Fruit fly (Drosophila melanogaster) whole organism, embryonic: Measurements from ENCODE around the gene Elba2.

Experiments
- CG10267 ChIP-seq: fragments of 200-800 bp; sonication (Bioruptor generic); optimal IDR thresholded peaks from 2 replicates; lab custom pipeline; 2018; ENCODE audit warnings: missing biosample characterization, mild to moderate bottlenecking, missing genetic modification characterization, moderate library complexity
- CG11456 ChIP-seq: fragments of 200-800 bp; sonication (Bioruptor generic); IDR thresholded peaks from 3 replicates; pipeline ENCODE4 v1.3.6; 2022; ENCODE audit warnings: missing biosample characterization, missing genetic modification characterization
- CG12299 ChIP-seq: fragments of 200-800 bp; sonication (Bioruptor generic); optimal IDR thresholded peaks from 2 replicates; lab custom pipeline; 2018; ENCODE audit warnings: missing biosample characterization, mild to moderate bottlenecking, missing genetic modification characterization
- CG12942 ChIP-seq: fragments of 200-800 bp; sonication (Bioruptor generic); optimal IDR thresholded peaks from 3 replicates; lab custom pipeline; 2016; ENCODE audit warnings: missing biosample characterization, missing genetic modification characterization
- CG13123 ChIP-seq: fragments of 200-800 bp; sonication (Bioruptor generic); optimal IDR thresholded peaks from 2 replicates; lab custom pipeline; 2016; ENCODE audit warnings: missing biosample characterization, missing genetic modification characterization
- CG13287 ChIP-seq: fragments of 200-800 bp; sonication (Bioruptor generic); IDR thresholded peaks from 2 replicates; pipeline ENCODE4 v1.3.6; 2022; ENCODE audit warnings: missing biosample characterization, missing genetic modification characterization; ENCODE audit not compliant: partially characterized antibody
- CG14014 ChIP-seq: fragments of 200-800 bp; sonication (Bioruptor generic); IDR thresholded peaks from 2 replicates; pipeline ENCODE4 v1.3.6; 2022; ENCODE audit warnings: missing biosample characterization, missing genetic modification characterization
- CG15479 ChIP-seq: fragments of 200-800 bp; sonication (Bioruptor generic); optimal IDR thresholded peaks from 3 replicates; lab custom pipeline; 2019; ENCODE audit warnings: missing biosample characterization, mild to moderate bottlenecking, missing genetic modification characterization, moderate library complexity
- CG1602 ChIP-seq: fragments of 200-800 bp; sonication (Bioruptor generic); optimal IDR thresholded peaks from 3 replicates; lab custom pipeline; 2016; ENCODE audit warnings: missing biosample characterization, missing genetic modification characterization
- CG1603 ChIP-seq: fragments of 200-800 bp; sonication (Bioruptor generic); optimal IDR thresholded peaks from 2 replicates; lab custom pipeline; 2019; ENCODE audit warnings: missing biosample characterization, mild to moderate bottlenecking, missing genetic modification characterization, moderate library complexity
- CG17186 ChIP-seq: fragments of 200-800 bp; sonication (Bioruptor generic); optimal IDR thresholded peaks from 3 replicates; lab custom pipeline; 2017; ENCODE audit warnings: missing biosample characterization, missing genetic modification reagents, missing genetic modification characterization
- CG1792 ChIP-seq: fragments of 200-800 bp; sonication (Bioruptor generic); optimal IDR thresholded peaks from 2 replicates; lab custom pipeline; 2016; ENCODE audit warnings: missing biosample characterization, missing genetic modification characterization
- CG18619 ChIP-seq: fragments of 200-800 bp; sonication (Bioruptor generic); optimal IDR thresholded peaks from 3 replicates; lab custom pipeline; 2017; ENCODE audit warnings: missing biosample characterization, mild to moderate bottlenecking, missing genetic modification characterization
- CG31388 ChIP-seq: fragments of 200-800 bp; sonication (Bioruptor generic); optimal IDR thresholded peaks from 2 replicates; lab custom pipeline; 2016; ENCODE audit warnings: missing biosample characterization, missing genetic modification characterization
- CG32767 ChIP-seq: fragments of 200-800 bp; sonication (Bioruptor generic); IDR thresholded peaks from 2 replicates; pipeline ENCODE4 v1.3.6; 2022; ENCODE audit warnings: missing biosample characterization, missing genetic modification characterization
- CG3281 ChIP-seq: fragments of 200-800 bp; sonication (Bioruptor generic); optimal IDR thresholded peaks from 3 replicates; lab custom pipeline; 2017; ENCODE audit warnings: missing biosample characterization, mild to moderate bottlenecking, missing genetic modification characterization
- CG33213 ChIP-seq: fragments of 200-800 bp; sonication (Bioruptor generic); optimal IDR thresholded peaks from 3 replicates; lab custom pipeline; 2016; ENCODE audit warnings: missing biosample characterization, missing genetic modification characterization
- CG3407 ChIP-seq: fragments of 200-800 bp; sonication (Bioruptor generic); optimal IDR thresholded peaks from 2 replicates; lab custom pipeline; 2018; ENCODE audit warnings: missing biosample characterization, mild to moderate bottlenecking, missing genetic modification characterization
- CG3838 ChIP-seq: fragments of 200-800 bp; sonication (Bioruptor generic); optimal IDR thresholded peaks from 3 replicates; lab custom pipeline; 2016; ENCODE audit warnings: missing biosample characterization, missing genetic modification characterization
- CG4617 ChIP-seq: fragments of 200-800 bp; sonication (Bioruptor generic); optimal IDR thresholded peaks from 3 replicates; lab custom pipeline; 2016; ENCODE audit warnings: missing biosample characterization, missing genetic modification characterization, borderline replicate concordance
- CG8359 ChIP-seq: fragments of 200-800 bp; sonication (Bioruptor generic); optimal IDR thresholded peaks from 2 replicates; lab custom pipeline; 2017; ENCODE audit warnings: missing biosample characterization, mild to moderate bottlenecking, missing genetic modification characterization, borderline replicate concordance
- CG9876 ChIP-seq: fragments of 200-800 bp; sonication (Bioruptor generic); optimal IDR thresholded peaks from 2 replicates; lab custom pipeline; 2016; ENCODE audit warnings: missing biosample characterization, missing genetic modification characterization
- CG9932 ChIP-seq: fragments of 200-800 bp; sonication (Bioruptor generic); IDR thresholded peaks from 2 replicates; pipeline ENCODE4 v1.3.6; 2022; ENCODE audit warnings: missing biosample characterization, missing genetic modification characterization
- Doc2 ChIP-seq: fragments of 200-800 bp; sonication (Bioruptor generic); IDR thresholded peaks from 2 replicates; pipeline ENCODE4 v1.3.6; 2022; ENCODE audit warnings: missing biosample characterization, missing genetic modification characterization
- Fer3 ChIP-seq: fragments of 200-800 bp; sonication (Bioruptor generic); optimal IDR thresholded peaks from 2 replicates; lab custom pipeline; 2018; ENCODE audit warnings: missing biosample characterization, mild to moderate bottlenecking, missing genetic modification characterization, moderate library complexity
- Gsc ChIP-seq: fragments of 200-800 bp; sonication (Bioruptor generic); IDR thresholded peaks from 2 replicates; pipeline ENCODE4 v1.3.6; 2022; ENCODE audit warnings: missing biosample characterization, missing genetic modification characterization
- HLH3B ChIP-seq: fragments of 200-800 bp; sonication (Bioruptor generic); IDR thresholded peaks from 2 replicates; pipeline ENCODE4 v1.3.6; 2022; ENCODE audit warnings: missing biosample characterization, missing genetic modification characterization
- Hmr ChIP-seq: fragments of 200-800 bp; sonication (Bioruptor generic); optimal IDR thresholded peaks from 3 replicates; lab custom pipeline; 2017; ENCODE audit warnings: mild to moderate bottlenecking, missing biosample characterization, missing genetic modification reagents, missing genetic modification characterization
- MTF-1 ChIP-seq: fragments of 200-800 bp; sonication (Bioruptor generic); optimal IDR thresholded peaks from 2 replicates; lab custom pipeline; 2018; ENCODE audit warnings: missing biosample characterization, mild to moderate bottlenecking, missing genetic modification characterization, borderline replicate concordance
- NC2α ChIP-seq: fragments of 200-800 bp; sonication (Bioruptor generic); optimal IDR thresholded peaks from 2 replicates; lab custom pipeline; 2016; ENCODE audit warnings: missing biosample characterization, missing genetic modification characterization
- Nf-YA ChIP-seq: fragments of 200-800 bp; sonication (Bioruptor generic); IDR thresholded peaks from 2 replicates; pipeline ENCODE4 v1.3.6; 2022; ENCODE audit warnings: missing biosample characterization, missing genetic modification characterization
- Ravus ChIP-seq: fragments of 200-800 bp; sonication (Bioruptor generic); IDR thresholded peaks from 2 replicates; pipeline ENCODE4 v1.3.6; 2022; ENCODE audit warnings: missing biosample characterization, missing genetic modification characterization
- Spps ChIP-seq: fragments of 200-800 bp; sonication (Bioruptor generic); optimal IDR thresholded peaks from 2 replicates; lab custom pipeline; 2018; ENCODE audit warnings: missing biosample characterization, mild to moderate bottlenecking, missing genetic modification characterization
- Vsx1 ChIP-seq: fragments of 200-800 bp; sonication (Bioruptor generic); optimal IDR thresholded peaks from 2 replicates; lab custom pipeline; 2017; ENCODE audit warnings: missing biosample characterization, mild to moderate bottlenecking, missing genetic modification characterization, missing genetic modification reagents
- aop ChIP-seq: fragments of 200-800 bp; sonication (Bioruptor generic); IDR thresholded peaks from 2 replicates; pipeline ENCODE4 v1.3.6; 2022; ENCODE audit warnings: missing biosample characterization, missing genetic modification characterization
- ara ChIP-seq: fragments of 200-800 bp; sonication (Bioruptor generic); IDR thresholded peaks from 2 replicates; pipeline ENCODE4 v1.3.6; 2022; ENCODE audit warnings: missing biosample characterization, missing genetic modification characterization
- cato ChIP-seq: fragments of 200-800 bp; sonication (Bioruptor generic); optimal IDR thresholded peaks from 2 replicates; lab custom pipeline; 2016; ENCODE audit warnings: missing biosample characterization, missing genetic modification characterization, borderline replicate concordance
- chinmo ChIP-seq: fragments of 200-800 bp; sonication (Bioruptor generic); IDR thresholded peaks from 4 replicates; pipeline ENCODE4 v1.3.6; 2022; ENCODE audit warnings: missing biosample characterization, missing genetic modification characterization; ENCODE audit not compliant: partially characterized antibody
- grau ChIP-seq: fragments of 200-800 bp; optimal IDR thresholded peaks from 3 replicates; lab custom pipeline; 2019; ENCODE audit warnings: missing biosample characterization, mild to moderate bottlenecking, missing genetic modification characterization, moderate library complexity
- hb ChIP-seq: fragments of 200-800 bp; sonication (Bioruptor generic); IDR thresholded peaks from 3 replicates; pipeline ENCODE4 v1.3.6; 2022; ENCODE audit warnings: missing biosample characterization, missing genetic modification characterization; ENCODE audit not compliant: partially characterized antibody
- ind ChIP-seq: fragments of 200-800 bp; sonication (Bioruptor generic); optimal IDR thresholded peaks from 3 replicates; lab custom pipeline; 2016; ENCODE audit warnings: missing biosample characterization, missing genetic modification characterization
- onecut ChIP-seq: fragments of 200-800 bp; sonication (Bioruptor generic); IDR thresholded peaks from 2 replicates; pipeline ENCODE4 v1.3.6; 2022; ENCODE audit warnings: missing biosample characterization, missing genetic modification characterization
- org-1 ChIP-seq: fragments of 200-800 bp; sonication (Bioruptor generic); optimal IDR thresholded peaks from 2 replicates; lab custom pipeline; 2017; ENCODE audit warnings: missing biosample characterization, missing genetic modification characterization
- pfk ChIP-seq: fragments of 200-800 bp; sonication (Bioruptor generic); optimal IDR thresholded peaks from 2 replicates; lab custom pipeline; 2018; ENCODE audit warnings: missing biosample characterization, mild to moderate bottlenecking, missing genetic modification characterization, moderate library complexity
- row ChIP-seq: fragments of 200-800 bp; sonication (Bioruptor generic); IDR thresholded peaks from 3 replicates; pipeline ENCODE4 v1.3.6; 2022; ENCODE audit warnings: missing biosample characterization, missing genetic modification characterization
- slp2 ChIP-seq: fragments of 200-800 bp; sonication (Bioruptor generic); optimal IDR thresholded peaks from 2 replicates; lab custom pipeline; 2016; ENCODE audit warnings: missing biosample characterization, missing genetic modification characterization
- tin ChIP-seq: fragments of 200-800 bp; sonication (Bioruptor generic); optimal IDR thresholded peaks from 3 replicates; lab custom pipeline; 2016; ENCODE audit warnings: missing biosample characterization, missing genetic modification characterization
- toy ChIP-seq: fragments of 200-800 bp; sonication (Bioruptor generic); IDR thresholded peaks from 2 replicates; pipeline ENCODE4 v1.3.6; 2022; ENCODE audit warnings: missing biosample characterization, missing genetic modification characterization
- wdn ChIP-seq: fragments of 200-800 bp; sonication (Bioruptor generic); IDR thresholded peaks from 2 replicates; pipeline ENCODE4 v1.3.6; 2022; ENCODE audit warnings: missing biosample characterization, missing genetic modification characterization
- zen ChIP-seq: fragments of 200-800 bp; sonication (Bioruptor generic); optimal IDR thresholded peaks from 3 replicates; lab custom pipeline; 2018; ENCODE audit warnings: missing biosample characterization, mild to moderate bottlenecking, missing genetic modification characterization, moderate library complexity

Gene Elba2

dm6 chr2L:2585285-2585684, 7.8 kb downstream of the Elba2 start, which contains the start of gene Drp1 (continued):
- no peak for TF ChIP-seq cato (GFP tag; lab: Kevin White, UChicago)
- peak; percentile 76 for TF ChIP-seq Hmr
- TF ChIP-seq Spps (tag; lab: Kevin White, UChicago) = no peak
- peak; percentile 20 for TF ChIP-seq NC2α (GFP tag; lab: Kevin White, UChicago)
- no peak for TF ChIP-seq CG15479 (GFP tag; lab: Kevin White, UChicago)
- no peak for TF ChIP-seq toy (GFP tag; lab: Robert Waterston, UW)
- TF ChIP-seq aop (GFP tag; lab: Robert Waterston, UW) = 0 out of 2 replicates have a peak, but pooled peaks have one; percentile 14
- TF ChIP-seq tin (GFP tag; lab: Kevin White, UChicago) = peak; percentile 58
- TF ChIP-seq CG1602 (GFP tag; lab: Kevin White, UChicago) = peak; percentile 28
- TF ChIP-seq CG1792 (GFP tag; lab: Kevin White, UChicago) = peak; percentile 30
- TF ChIP-seq CG9876 (GFP tag; lab: Kevin White, UChicago) = peak; percentile 68
- peak; percentile 84 for TF ChIP-seq CG33213
- no peak for TF ChIP-seq CG31388 (GFP tag; lab: Kevin White, UChicago)
- no peak for TF ChIP-seq Doc2 (GFP tag; lab: Robert Waterston, UW)
- peak; percentile 16 for TF ChIP-seq zen (tag; lab: Kevin White, UChicago)
- TF ChIP-seq Fer3 (tag; lab: Kevin White, UChicago) = peak; percentile 33
- TF ChIP-seq CG3407 (GFP tag; lab: Kevin White, UChicago) = no peak
- TF ChIP-seq CG9932 (GFP tag; lab: Robert Waterston, UW) = peak; percentile 86
- 0 out of 4 replicates have a peak, but pooled peaks have one; percentile 70 for TF ChIP-seq chinmo (GFP tag; lab: Robert Waterston, UW)
- peak; percentile 47; the same call in 1 of the 2 replicates for TF ChIP-seq HLH3B
- TF ChIP-seq pfk (GFP tag; lab: Kevin White, UChicago) = peak; percentile 3
- peak; percentile 47; the same call in 1 of the 2 replicates for TF ChIP-seq CG14014 (GFP tag; lab: Robert Waterston, UW)
- TF ChIP-seq CG18619 (GFP tag; lab: Kevin White, UChicago) = peak; percentile 25
- no peak for TF ChIP-seq CG32767 (GFP tag; lab: Robert Waterston, UW)
- peak; percentile 30 for TF ChIP-seq slp2 (GFP tag; lab: Kevin White, UChicago)
- 0 out of 2 replicates have a peak, but pooled peaks have one; percentile 23 for TF ChIP-seq wdn (GFP tag; lab: Robert Waterston, UW)
- TF ChIP-seq Nf-YA (GFP tag; lab: Robert Waterston, UW) = no peak
- TF ChIP-seq CG12299 (tag; lab: Kevin White, UChicago) = peak; percentile 6
- peak; percentile 76 for TF ChIP-seq CG17186
- TF ChIP-seq CG3281 (GFP tag; lab: Kevin White, UChicago) = peak; percentile 21
- peak; percentile 37 for TF ChIP-seq grau
- no peak; the same call in 1 of the 2 replicates for TF ChIP-seq ara (GFP tag; lab: Robert Waterston, UW)
- peak; percentile 37; the same call in 2 of the 3 replicates for TF ChIP-seq row
- no peak for TF ChIP-seq org-1 (GFP tag; lab: Kevin White, UChicago)
- TF ChIP-seq CG1603 = peak; percentile 90
- peak; percentile 88 for TF ChIP-seq CG13287 (GFP tag; lab: Robert Waterston, UW)
- TF ChIP-seq CG10267 = peak; percentile 96
- TF ChIP-seq Ravus (GFP tag; lab: Robert Waterston, UW) = no peak
- TF ChIP-seq CG8359 (GFP tag; lab: Kevin White, UChicago) = no peak
- TF ChIP-seq onecut (GFP tag; lab: Robert Waterston, UW) = peak; percentile 62
- peak; percentile 43 for TF ChIP-seq ind
- peak; percentile 65 for TF ChIP-seq CG4617 (GFP tag; lab: Kevin White, UChicago)
- peak; percentile 65 for TF ChIP-seq CG12942 (GFP tag; lab: Kevin White, UChicago)
- no peak for TF ChIP-seq Vsx1
- peak; percentile 74; the same call in 2 of the 3 replicates for TF ChIP-seq CG11456 (GFP tag; lab: Robert Waterston, UW)
- no peak for TF ChIP-seq Gsc (GFP tag; lab: Robert Waterston, UW)
- TF ChIP-seq CG3838 (GFP tag; lab: Kevin White, UChicago) = no peak
- TF ChIP-seq MTF-1 (GFP tag; lab: Kevin White, UChicago) = no peak
- TF ChIP-seq CG13123 (GFP tag; lab: Kevin White, UChicago) = no peak
- TF ChIP-seq hb = peak; percentile 58; the same call in 2 of the 3 replicates
